Fruit fly (Drosophila melanogaster): ENCODE measurements around the gene CG9328.

The CG9328 gene

dm6 chr2L:20797515-20797847 is at the start of gene CG9328:
TSS of gene CG9328 (plus strand) at chr2L:20797715.
- TF ChIP-seq CTCF (optimal IDR thresholded peaks at IDR 0.05) (no peak), CG8478 (optimal IDR thresholded peaks at IDR 0.05) (no peak)

dm6 chr2L:20752160-20752559 is 45.4 kb upstream of the CG9328 start, which contains the start of the genes Amacr and Ns4:
TSS of gene Amacr (minus strand) at chr2L:20752341.
TSS of gene Ns4 (plus strand) at chr2L:20752476.
- TF ChIP-seq CTCF (optimal IDR thresholded peaks at IDR 0.05): no peak
- no peak for TF ChIP-seq CG8478 (optimal IDR thresholded peaks at IDR 0.05)

- peak in 1 of 2 experiments; percentile 35 for TF ChIP-seq CTCF (optimal IDR thresholded peaks at IDR 0.05)
- no peak for TF ChIP-seq CG8478 (optimal IDR thresholded peaks at IDR 0.05)
Measured at dm6 chr2L:20757808-20758187, 39.7 kb upstream of the CG9328 start, which contains the start of the genes Rhau and dia. TSS of gene Rhau (minus strand) at chr2L:20757985. TSS of gene dia (plus strand) at chr2L:20758144.

dm6 chr2L:20758188-20758846 is 39.2 kb upstream of the CG9328 start:
- no peak for TF ChIP-seq CTCF (optimal IDR thresholded peaks at IDR 0.05)
- no peak for TF ChIP-seq CG8478 (optimal IDR thresholded peaks at IDR 0.05)

DNA sequence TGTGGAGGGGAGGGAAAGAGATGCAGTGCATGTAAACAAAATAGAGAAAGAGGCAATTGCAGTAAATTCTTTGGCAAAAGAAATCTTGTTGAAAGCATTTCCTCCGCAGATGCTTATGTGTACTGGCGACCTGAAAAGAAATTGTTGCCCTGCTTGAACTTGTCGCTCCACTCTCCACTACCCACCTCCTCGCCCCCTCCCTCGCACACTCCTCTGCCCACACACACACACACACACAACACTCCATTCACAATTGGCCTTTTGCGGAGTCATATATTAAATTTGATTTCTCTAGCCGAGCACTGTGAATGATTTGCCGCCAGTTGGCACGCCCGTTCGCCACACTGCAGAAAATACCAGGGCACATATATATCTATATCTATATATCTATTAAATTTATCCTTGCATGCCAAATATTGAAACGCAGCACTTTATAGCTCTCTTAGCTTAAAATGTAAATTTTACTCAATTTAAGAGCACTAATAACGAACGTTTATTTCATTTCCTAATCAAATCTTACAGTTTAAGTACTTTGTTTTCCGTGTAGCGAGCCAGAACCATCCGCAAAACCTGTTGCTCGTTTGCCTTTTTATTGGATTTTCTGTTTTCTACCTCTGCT is 38.6 kb upstream of the CG9328 start:
- no peak for TF ChIP-seq CTCF (optimal IDR thresholded peaks at IDR 0.05)
- TF ChIP-seq CG8478 (optimal IDR thresholded peaks at IDR 0.05): no peak

dm6 chr2L:20759809-20760485 is 37.6 kb upstream of the CG9328 start:
- no peak for TF ChIP-seq CG8478 (optimal IDR thresholded peaks at IDR 0.05)
- no peak for TF ChIP-seq CTCF (optimal IDR thresholded peaks at IDR 0.05)

DNA sequence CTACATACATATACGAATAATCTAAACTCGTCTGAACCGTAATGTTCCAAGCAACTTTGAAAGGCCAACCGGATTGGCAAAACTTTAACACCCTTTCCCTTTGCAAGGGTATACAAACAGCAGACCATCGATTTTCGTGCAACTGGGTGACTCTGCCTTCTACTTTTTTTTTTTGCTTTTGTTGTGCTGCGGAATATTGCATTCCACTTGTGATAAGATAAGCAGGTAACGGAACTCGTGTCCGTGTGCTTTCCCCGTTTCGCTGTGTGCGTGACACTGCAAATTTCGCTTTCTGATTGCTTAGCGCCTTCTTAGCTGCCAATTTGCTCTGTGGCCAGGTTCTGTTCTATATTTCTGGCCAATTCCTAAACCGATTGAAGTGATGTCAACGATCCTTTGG is 36.6 kb upstream of the CG9328 start:
- TF ChIP-seq CTCF (optimal IDR thresholded peaks at IDR 0.05) (no peak), CG8478 (optimal IDR thresholded peaks at IDR 0.05) (no peak)

- TF ChIP-seq CG8478 (optimal IDR thresholded peaks at IDR 0.05) (no peak), CTCF (optimal IDR thresholded peaks at IDR 0.05) (no peak)
Measured at dm6 chr2L:20761951-20762538, 35.5 kb upstream of the CG9328 start.

dm6 chr2L:20764663-20765062 is 32.9 kb upstream of the CG9328 start:
- TF ChIP-seq CG8478 (optimal IDR thresholded peaks at IDR 0.05): no peak
- TF ChIP-seq CTCF (optimal IDR thresholded peaks at IDR 0.05): no peak

DNA sequence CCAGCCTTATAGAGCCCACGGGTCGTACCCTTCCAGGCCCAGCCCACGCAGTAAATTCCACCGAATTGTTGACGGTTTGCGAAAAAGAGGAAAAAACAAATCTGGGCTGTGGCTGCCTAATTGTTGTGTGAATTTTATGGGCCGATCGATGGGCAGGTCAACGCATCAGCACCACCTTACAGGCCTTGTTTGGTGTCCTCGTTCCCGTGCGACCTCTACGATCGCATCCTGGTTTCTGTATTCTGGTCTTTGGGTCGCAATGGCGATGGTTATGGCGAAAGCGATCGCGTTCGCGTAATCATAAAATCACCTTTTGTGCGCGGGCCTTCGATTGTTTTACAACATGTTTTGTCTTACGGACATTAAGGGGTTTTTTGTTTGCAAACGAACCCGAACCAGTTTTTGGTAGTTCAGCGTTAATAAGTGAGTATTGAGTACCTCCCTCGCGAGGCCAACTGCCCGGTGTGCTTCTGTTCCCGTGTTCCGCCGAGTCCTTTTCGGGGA is 28.9 kb upstream of the CG9328 start:
- TF ChIP-seq CTCF (optimal IDR thresholded peaks at IDR 0.05) (no peak), CG8478 (optimal IDR thresholded peaks at IDR 0.05) (no peak)

- TF ChIP-seq CG8478 (optimal IDR thresholded peaks at IDR 0.05): no peak
- peak; percentile 52 to 64 for TF ChIP-seq CTCF (optimal IDR thresholded peaks at IDR 0.05)
Measured at dm6 chr2L:20770242-20770769, 27.2 kb upstream of the CG9328 start, which contains the start of gene cad. TSS of gene cad (plus strand) at chr2L:20770731.

DNA sequence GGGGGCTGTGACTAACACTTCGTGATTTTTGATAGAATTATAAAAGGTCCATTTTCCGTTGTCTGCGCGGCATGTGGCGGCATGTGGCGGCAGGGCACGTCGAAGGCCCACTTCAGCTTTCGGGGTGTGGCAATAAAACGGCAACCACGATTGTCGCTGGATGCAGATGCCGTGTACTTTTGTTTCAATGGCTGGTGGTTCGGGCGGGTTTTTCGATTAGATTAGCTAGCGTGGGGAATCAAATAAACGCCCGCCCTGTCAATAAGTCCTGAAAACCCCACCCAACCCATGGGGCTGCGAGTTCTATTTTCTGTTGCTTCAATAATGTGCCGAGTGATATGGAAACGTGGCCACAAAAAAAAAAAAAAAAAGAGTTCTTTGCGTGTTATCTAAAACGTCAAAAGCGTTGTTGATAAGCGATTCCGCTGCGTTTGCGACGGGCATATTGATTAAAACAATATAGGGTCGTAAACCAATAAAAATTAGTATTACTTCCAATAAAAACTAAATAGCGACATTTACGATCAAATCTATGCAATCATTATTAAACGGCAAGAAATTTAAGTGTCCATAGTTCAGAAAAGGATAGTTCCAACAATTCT is 24.0 kb upstream of the CG9328 start:
- no peak for TF ChIP-seq CG8478 (optimal IDR thresholded peaks at IDR 0.05)
- no peak for TF ChIP-seq CTCF (optimal IDR thresholded peaks at IDR 0.05)

DNA sequence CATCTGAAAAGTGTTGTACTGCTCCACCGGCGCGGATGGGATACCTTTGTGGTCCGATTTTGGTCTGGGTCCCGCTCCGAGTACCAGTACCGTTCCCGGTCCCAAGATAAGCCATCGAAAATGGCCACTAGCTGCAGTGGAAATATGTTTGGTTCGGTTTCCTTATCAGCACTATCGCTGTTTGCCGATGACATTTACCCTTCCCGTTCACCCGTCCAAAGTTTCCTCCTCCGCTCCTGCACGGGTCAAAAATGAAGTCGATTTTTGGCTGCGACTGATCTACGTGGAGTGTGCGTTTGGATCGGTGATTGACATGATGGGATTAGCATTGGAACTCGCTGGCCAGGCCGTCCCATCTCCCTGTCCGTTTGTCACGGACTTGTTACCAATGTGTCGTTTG is 23.1 kb upstream of the CG9328 start:
- TF ChIP-seq CTCF (optimal IDR thresholded peaks at IDR 0.05) (no peak), CG8478 (optimal IDR thresholded peaks at IDR 0.05) (no peak)

DNA sequence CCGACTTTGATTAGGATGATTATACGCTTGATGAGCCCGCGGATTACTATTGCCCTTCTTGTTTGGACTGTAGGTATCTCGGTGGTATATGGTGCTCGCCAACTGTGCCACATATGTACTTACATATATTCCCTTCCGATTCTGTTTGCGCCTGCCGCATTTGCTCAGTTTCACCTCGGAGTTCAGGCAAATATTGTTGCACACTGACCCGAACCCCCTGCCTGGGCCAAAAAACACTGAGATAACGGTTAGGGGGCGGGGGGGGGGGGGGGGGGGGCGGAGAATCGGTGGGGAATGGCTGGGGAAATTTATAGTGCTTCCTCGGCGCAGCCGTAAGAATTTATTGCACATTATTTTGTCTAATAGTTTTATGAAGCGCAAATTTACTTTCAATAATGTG is 21.6 kb upstream of the CG9328 start:
- TF ChIP-seq CTCF (optimal IDR thresholded peaks at IDR 0.05): no peak
- no peak for TF ChIP-seq CG8478 (optimal IDR thresholded peaks at IDR 0.05)
